Worm (Caenorhabditis elegans): ENCODE data around the gene ceh-99.

Gene ceh-99

ce11 chrII:12560210-12560609, 40.4 kb downstream of the ceh-99 start, which contains the start of gene F49C5.12:
Gene F49C5.12, minus strand, starts transcription at chrII:12560310.
- TF ChIP-seq aly-1 (tag; optimal IDR thresholded peaks at IDR 0.05) (no peak), flt-1 (GFP tag; IDR thresholded peaks at IDR 0.05) (no peak), F13C5.2 (tag; optimal IDR thresholded peaks at IDR 0.05) (no peak), hmg-4 (GFP tag; optimal IDR thresholded peaks at IDR 0.05) (no peak), ceh-13 (GFP tag; optimal IDR thresholded peaks at IDR 0.05) (no peak), ceh-36 (tag; optimal IDR thresholded peaks at IDR 0.05) (no peak), hmbx-1 (tag; optimal IDR thresholded peaks at IDR 0.05) (no peak), pes-1 (GFP tag; IDR thresholded peaks at IDR 0.05) (no peak), B0310.2 (tag; optimal IDR thresholded peaks at IDR 0.05) (no peak), hnd-1 (tag; optimal IDR thresholded peaks at IDR 0.05) (no peak), tbx-37 (GFP tag; conservative IDR thresholded peaks at IDR 0.05) (no peak), tbx-11 (GFP tag; IDR thresholded peaks at IDR 0.05) (no peak), ama-1 (optimal IDR thresholded peaks at IDR 0.05) (no peak), sea-1 (GFP tag; conservative IDR thresholded peaks at IDR 0.05) (no peak), ets-7 (tag; optimal IDR thresholded peaks at IDR 0.05) (no peak), scrt-1 (GFP tag; IDR thresholded peaks at IDR 0.05) (no peak), tra-4 (tag; optimal IDR thresholded peaks at IDR 0.05) (no peak)

ce11 chrII:12565851-12566250, 46.1 kb downstream of the ceh-99 start, which contains the start of gene F49C5.7:
Gene F49C5.7, plus strand, starts transcription at chrII:12566151.
- no peak for TF ChIP-seq flt-1 (GFP tag; IDR thresholded peaks at IDR 0.05)
- no peak for TF ChIP-seq ceh-36 (tag; optimal IDR thresholded peaks at IDR 0.05)
- TF ChIP-seq ceh-13 (GFP tag; optimal IDR thresholded peaks at IDR 0.05): no peak
- TF ChIP-seq pes-1 (GFP tag; IDR thresholded peaks at IDR 0.05): no peak
- TF ChIP-seq tbx-11 (GFP tag; IDR thresholded peaks at IDR 0.05): no peak
- no peak for TF ChIP-seq B0310.2 (tag; optimal IDR thresholded peaks at IDR 0.05)
- TF ChIP-seq hmbx-1 (tag; optimal IDR thresholded peaks at IDR 0.05): no peak

- TF ChIP-seq scrt-1 (GFP tag; IDR thresholded peaks at IDR 0.05) (no peak), hmg-4 (GFP tag; optimal IDR thresholded peaks at IDR 0.05) (no peak), sea-1 (GFP tag; conservative IDR thresholded peaks at IDR 0.05) (no peak), aly-1 (tag; optimal IDR thresholded peaks at IDR 0.05) (no peak), F13C5.2 (tag; optimal IDR thresholded peaks at IDR 0.05) (no peak), tra-4 (tag; optimal IDR thresholded peaks at IDR 0.05) (no peak), tbx-11 (GFP tag; IDR thresholded peaks at IDR 0.05) (no peak)
These were observed 50.7 kb downstream of the ceh-99 start, which contains the start of gene Y38E10A.1 for ce11 chrII:12570523-12570922. Gene Y38E10A.1, minus strand, starts transcription at chrII:12570623.

- TF ChIP-seq tra-4 (tag; optimal IDR thresholded peaks at IDR 0.05) (no peak), ets-7 (tag; optimal IDR thresholded peaks at IDR 0.05) (no peak), hnd-1 (tag; optimal IDR thresholded peaks at IDR 0.05) (no peak), ama-1 (optimal IDR thresholded peaks at IDR 0.05) (no peak)
These were observed 53.0 kb downstream of the ceh-99 start, which contains the start of gene Y38E10A.35 for ce11 chrII:12572760-12573159. Gene Y38E10A.35, minus strand, starts transcription at chrII:12572860.

- TF ChIP-seq tbx-37 (GFP tag; conservative IDR thresholded peaks at IDR 0.05) (no peak), ets-7 (tag; optimal IDR thresholded peaks at IDR 0.05) (no peak), B0310.2 (tag; optimal IDR thresholded peaks at IDR 0.05) (no peak), F13C5.2 (tag; optimal IDR thresholded peaks at IDR 0.05) (no peak), hnd-1 (tag; optimal IDR thresholded peaks at IDR 0.05) (no peak), ama-1 (optimal IDR thresholded peaks at IDR 0.05) (no peak), hmbx-1 (tag; optimal IDR thresholded peaks at IDR 0.05) (no peak), ceh-13 (GFP tag; optimal IDR thresholded peaks at IDR 0.05) (no peak), ceh-36 (tag; optimal IDR thresholded peaks at IDR 0.05) (no peak), scrt-1 (GFP tag; IDR thresholded peaks at IDR 0.05) (no peak), flt-1 (GFP tag; IDR thresholded peaks at IDR 0.05) (no peak), aly-1 (tag; optimal IDR thresholded peaks at IDR 0.05) (no peak), pes-1 (GFP tag; IDR thresholded peaks at IDR 0.05) (no peak), tbx-11 (GFP tag; IDR thresholded peaks at IDR 0.05) (no peak)
These were observed 53.8 kb downstream of the ceh-99 start, which contains the start of gene Y38E10A.2 for ce11 chrII:12573541-12573940. Gene Y38E10A.2, minus strand, starts transcription at chrII:12573641.

Data from whole organism, early embryonic.